Fruit fly (Drosophila melanogaster) whole organism, prepupa: ENCODE data around the gene CG32599.

Experiments used
- Blimp-1 ChIP-seq: fragments of 200-800 bp; sonication (Bioruptor generic); optimal IDR thresholded peaks from 3 replicates; lab custom pipeline; 2017; ENCODE audit warnings: missing biosample characterization, missing genetic modification characterization, mild to moderate bottlenecking, moderate library complexity, missing genetic modification reagents
- CG10631 ChIP-seq: fragments of 200-800 bp; sonication (Bioruptor generic); optimal IDR thresholded peaks from 2 replicates; lab custom pipeline; 2016; ENCODE audit warnings: missing biosample characterization, missing genetic modification characterization
- CG10669 ChIP-seq: fragments of 200-800 bp; sonication (Bioruptor generic); optimal IDR thresholded peaks from 3 replicates; lab custom pipeline; 2018; ENCODE audit warnings: missing biosample characterization, mild to moderate bottlenecking, missing genetic modification characterization, moderate library complexity
- CG11294 ChIP-seq: fragments of 200-800 bp; sonication (Bioruptor generic); IDR thresholded peaks from 2 replicates; pipeline ENCODE4 v1.3.6; 2022; ENCODE audit warnings: missing biosample characterization, missing genetic modification characterization
- CG11762 ChIP-seq: fragments of 200-800 bp; sonication (Bioruptor generic); optimal IDR thresholded peaks from 3 replicates; lab custom pipeline; 2016; ENCODE audit warnings: missing biosample characterization, missing genetic modification characterization; ENCODE audit not compliant: insufficient read depth
- CG11902 ChIP-seq: fragments of 200-800 bp; sonication (Bioruptor generic); optimal IDR thresholded peaks from 3 replicates; lab custom pipeline; 2016; ENCODE audit warnings: missing biosample characterization, missing genetic modification characterization
- CG16779 ChIP-seq: fragments of 200-800 bp; sonication (Bioruptor generic); optimal IDR thresholded peaks from 3 replicates; lab custom pipeline; 2017; ENCODE audit warnings: missing biosample characterization, mild to moderate bottlenecking, missing genetic modification characterization
- CG3032 ChIP-seq: fragments of 200-800 bp; optimal IDR thresholded peaks from 2 replicates; lab custom pipeline; 2019; ENCODE audit warnings: missing biosample characterization, mild to moderate bottlenecking, missing genetic modification characterization, moderate library complexity
- CG31627 ChIP-seq: fragments of 200-800 bp; sonication (Bioruptor generic); optimal IDR thresholded peaks from 3 replicates; lab custom pipeline; 2016; ENCODE audit warnings: missing biosample characterization, missing genetic modification characterization
- CG3919 ChIP-seq: fragments of 200-800 bp; sonication (Bioruptor generic); optimal IDR thresholded peaks from 3 replicates; lab custom pipeline; 2016; ENCODE audit warnings: missing biosample characterization, missing genetic modification characterization
- CG4318 ChIP-seq: fragments of 200-800 bp; sonication (Bioruptor generic); optimal IDR thresholded peaks from 3 replicates; lab custom pipeline; 2017; ENCODE audit warnings: missing biosample characterization, mild to moderate bottlenecking, missing genetic modification characterization
- CG6276 ChIP-seq: fragments of 200-800 bp; sonication (Bioruptor generic); optimal IDR thresholded peaks from 2 replicates; lab custom pipeline; 2017; ENCODE audit warnings: missing biosample characterization, mild to moderate bottlenecking, missing genetic modification characterization
- CG6792 ChIP-seq: fragments of 200-800 bp; sonication (Bioruptor generic); optimal IDR thresholded peaks from 3 replicates; lab custom pipeline; 2016; ENCODE audit warnings: missing biosample characterization, missing genetic modification characterization
- CG6854 ChIP-seq: fragments of 200-800 bp; sonication (Bioruptor generic); optimal IDR thresholded peaks from 2 replicates; lab custom pipeline; 2017; ENCODE audit warnings: missing biosample characterization, mild to moderate bottlenecking, missing genetic modification characterization
- CG8119 ChIP-seq: fragments of 200-800 bp; sonication (Bioruptor generic); IDR thresholded peaks from 3 replicates; pipeline ENCODE4 v1.3.6; 2022; ENCODE audit warnings: missing biosample characterization, missing genetic modification characterization
- CG8319 ChIP-seq: fragments of 200-800 bp; sonication (Bioruptor generic); optimal IDR thresholded peaks from 3 replicates; lab custom pipeline; 2016; ENCODE audit warnings: missing biosample characterization, missing genetic modification characterization
- CG9139 ChIP-seq: fragments of 200-800 bp; sonication (Bioruptor generic); optimal IDR thresholded peaks from 3 replicates; lab custom pipeline; 2017; ENCODE audit warnings: missing biosample characterization, mild to moderate bottlenecking, missing genetic modification characterization
- Eip75B ChIP-seq: fragments of 200-800 bp; sonication (Bioruptor generic); optimal IDR thresholded peaks from 3 replicates; lab custom pipeline; 2016; ENCODE audit warnings: missing biosample characterization, missing genetic modification characterization
- Ets96B ChIP-seq: fragments of 200-800 bp; optimal IDR thresholded peaks from 2 replicates; lab custom pipeline; 2019; ENCODE audit warnings: missing biosample characterization, mild to moderate bottlenecking, missing genetic modification characterization, moderate library complexity
- Gug ChIP-seq: fragments of 200-800 bp; sonication (Bioruptor generic); IDR thresholded peaks from 2 replicates; pipeline ENCODE4 v1.3.6; 2022; ENCODE audit warnings: missing biosample characterization, missing genetic modification characterization
- Hr38 ChIP-seq: sonication (Bioruptor generic); optimal IDR thresholded peaks from 2 replicates; lab custom pipeline; 2016; ENCODE audit warnings: missing biosample characterization, missing genetic modification characterization
- Hr39 ChIP-seq: fragments of 200-800 bp; sonication (Bioruptor generic); optimal IDR thresholded peaks from 2 replicates; lab custom pipeline; 2016; ENCODE audit warnings: missing biosample characterization, missing genetic modification characterization
- Hr4 ChIP-seq: fragments of 200-800 bp; sonication (Bioruptor generic); optimal IDR thresholded peaks from 3 replicates; lab custom pipeline; 2016; ENCODE audit warnings: missing biosample characterization, missing genetic modification characterization
- Met ChIP-seq: fragments of 200-800 bp; sonication (Bioruptor generic); optimal IDR thresholded peaks from 3 replicates; lab custom pipeline; 2016; ENCODE audit warnings: missing biosample characterization, missing genetic modification characterization
- OdsH ChIP-seq: fragments of 200-800 bp; sonication (Bioruptor generic); optimal IDR thresholded peaks from 3 replicates; lab custom pipeline; 2016; ENCODE audit warnings: missing biosample characterization, missing genetic modification characterization
- Sox102F ChIP-seq: fragments of 200-800 bp; sonication (Bioruptor generic); optimal IDR thresholded peaks from 2 replicates; lab custom pipeline; 2016; ENCODE audit warnings: missing biosample characterization, mild to moderate bottlenecking, missing genetic modification characterization
- Sox14 ChIP-seq: fragments of 200-800 bp; sonication (Bioruptor generic); optimal IDR thresholded peaks from 3 replicates; lab custom pipeline; 2016; ENCODE audit warnings: missing biosample characterization, missing genetic modification characterization
- Sox15 ChIP-seq: fragments of 200-800 bp; sonication (Bioruptor generic); optimal IDR thresholded peaks from 3 replicates; lab custom pipeline; 2016; ENCODE audit warnings: missing biosample characterization, missing genetic modification characterization
- achi ChIP-seq: fragments of 200-800 bp; sonication (Bioruptor generic); optimal IDR thresholded peaks from 3 replicates; lab custom pipeline; 2016; ENCODE audit warnings: missing biosample characterization, missing genetic modification characterization
- dac ChIP-seq: fragments of 200-800 bp; sonication (Bioruptor generic); optimal IDR thresholded peaks from 2 replicates; lab custom pipeline; 2017; ENCODE audit warnings: missing biosample characterization, mild to moderate bottlenecking, missing genetic modification characterization
- eg ChIP-seq: fragments of 200-800 bp; sonication (Bioruptor generic); IDR thresholded peaks from 3 replicates; pipeline ENCODE4 v1.3.6; 2022; ENCODE audit warnings: missing biosample characterization, missing genetic modification characterization
- esn ChIP-seq: fragments of 200-800 bp; sonication (Bioruptor generic); optimal IDR thresholded peaks from 2 replicates; lab custom pipeline; 2016; ENCODE audit warnings: missing biosample characterization, mild to moderate bottlenecking, missing genetic modification characterization, moderate library complexity
- fd59A ChIP-seq: fragments of 200-800 bp; sonication (Bioruptor generic); optimal IDR thresholded peaks from 2 replicates; lab custom pipeline; 2017; ENCODE audit warnings: missing biosample characterization, mild to moderate bottlenecking, missing genetic modification characterization, missing genetic modification reagents
- fkh ChIP-seq: fragments of 200-800 bp; sonication (Bioruptor generic); optimal IDR thresholded peaks from 3 replicates; lab custom pipeline; 2017; ENCODE audit warnings: missing biosample characterization, mild to moderate bottlenecking, missing genetic modification characterization, moderate library complexity
- lz ChIP-seq: fragments of 200-800 bp; sonication (Bioruptor generic); optimal IDR thresholded peaks from 3 replicates; lab custom pipeline; 2016; ENCODE audit warnings: missing biosample characterization, missing genetic modification characterization
- ss ChIP-seq, 2 experiments: fragments of 200-800 bp; sonication (Bioruptor generic); optimal IDR thresholded peaks; 2 replicates in 1 of 2; 3 replicates in 1 of 2; lab custom pipeline; 2017 to 2018; ENCODE audit warnings: mild to moderate bottlenecking in 2 of 2, missing biosample characterization in 2 of 2, missing genetic modification characterization in 2 of 2, moderate library complexity in 1 of 2
- svp ChIP-seq: fragments of 200-800 bp; sonication (Bioruptor generic); peaks from one replicate; lab custom pipeline; 2016; ENCODE audit warnings: missing biosample characterization, missing genetic modification characterization
- vri ChIP-seq: fragments of 200-800 bp; sonication (Bioruptor generic); optimal IDR thresholded peaks from 3 replicates; lab custom pipeline; 2016; ENCODE audit warnings: missing biosample characterization, mild to moderate bottlenecking, missing genetic modification characterization

CG32599 gene

DNA sequence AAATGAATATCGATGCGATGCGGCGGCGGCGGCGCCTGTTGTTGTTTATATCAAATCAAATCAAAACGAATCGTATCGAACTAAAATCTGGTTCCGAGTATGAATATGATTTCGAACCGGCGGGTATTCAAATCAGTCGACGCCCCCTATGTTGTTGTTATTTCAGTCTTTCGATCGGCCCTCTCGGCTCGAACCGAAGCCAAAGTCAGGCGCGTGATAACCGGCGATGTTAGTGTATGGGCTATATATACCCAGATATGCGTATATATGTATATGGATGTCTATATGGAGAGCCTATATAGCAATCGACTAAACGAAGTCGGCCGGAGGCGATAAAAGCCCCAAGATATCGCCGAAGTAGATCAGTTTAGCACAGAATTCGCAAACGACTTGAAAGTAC, 17.4 kb downstream of the CG32599 start, which contains the start of the genes CG46317 and Tat:
TSS of gene CG46317 (plus strand) at position 361 of the 400 bp plus-strand sequence.
TSS of gene Tat (plus strand) at position 361 of the 400 bp plus-strand sequence.
- TF ChIP-seq lz (GFP tag; lab: Kevin White, UChicago) (no peak), CG10669 (GFP tag; lab: Kevin White, UChicago) (no peak), Sox15 (no peak), svp (GFP tag; lab: Kevin White, UChicago) (no peak), CG11902 (GFP tag; lab: Kevin White, UChicago) (no peak), CG6792 (GFP tag; lab: Kevin White, UChicago) (no peak), CG9139 (GFP tag; lab: Kevin White, UChicago) (no peak), eg (no peak), ss (GFP tag; optimal IDR thresholded peaks at IDR 0.05; lab: Kevin White, UChicago) (no peak), CG6276 (GFP tag; lab: Kevin White, UChicago) (no peak), fkh (GFP tag; lab: Kevin White, UChicago) (no peak), OdsH (GFP tag; lab: Kevin White, UChicago) (no peak), CG16779 (tag; lab: Kevin White, UChicago) (no peak), Sox14 (no peak), achi (no peak), CG31627 (GFP tag; lab: Kevin White, UChicago) (no peak)

DNA sequence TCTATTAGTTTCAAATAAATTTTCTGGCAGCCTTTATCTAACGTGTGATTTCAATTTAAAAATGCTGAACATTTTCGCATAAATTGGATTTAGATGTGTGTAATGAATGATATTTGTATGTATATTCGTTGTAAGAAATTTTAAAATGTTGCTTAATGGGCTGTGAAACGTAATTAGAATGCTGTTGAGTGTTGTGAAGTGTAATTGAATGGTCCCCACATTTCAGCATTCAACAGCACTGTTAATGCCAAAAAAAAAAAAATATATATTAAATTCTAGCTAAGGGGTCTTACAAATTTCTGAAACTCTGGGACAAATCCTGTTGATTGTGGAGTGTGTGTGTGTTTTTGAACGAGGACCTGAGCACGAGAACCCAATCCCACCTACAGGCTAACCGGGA, 21.7 kb downstream of the CG32599 start:
- TF ChIP-seq fd59A (no peak), CG3032 (tag; lab: Kevin White, UChicago) (no peak), Ets96B (tag; lab: Kevin White, UChicago) (no peak), vri (no peak), Hr39 (GFP tag; lab: Kevin White, UChicago) (no peak), CG8319 (no peak), CG10631 (GFP tag; lab: Kevin White, UChicago) (no peak), CG11294 (GFP tag; lab: Robert Waterston, UW) (no peak), CG31627 (GFP tag; lab: Kevin White, UChicago) (no peak), Blimp-1 (GFP tag; lab: Kevin White, UChicago) (no peak), CG6854 (no peak), Met (no peak), Hr38 (no peak)

DNA sequence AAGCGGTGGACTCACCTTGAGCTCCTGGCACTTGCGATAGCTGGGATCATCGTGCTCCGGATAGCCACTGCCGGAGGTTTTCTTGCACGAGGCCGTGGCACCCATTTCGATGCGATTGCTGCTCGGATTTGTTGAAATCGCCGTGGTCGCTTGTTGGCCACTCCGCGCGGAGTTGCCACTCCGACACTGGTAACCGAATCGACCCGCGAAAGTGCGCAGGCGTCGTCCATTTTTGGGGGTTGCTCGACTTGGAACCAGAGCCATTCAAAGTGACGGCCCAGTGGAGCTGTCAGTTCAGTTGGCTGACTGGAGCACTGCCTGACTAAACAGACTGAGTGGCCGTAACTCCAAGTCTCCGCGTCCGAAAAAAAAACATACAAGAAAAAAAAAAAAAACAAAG, 22.6 kb downstream of the CG32599 start, which contains the start of the genes CG13404 and na:
TSS of gene CG13404 (minus strand) at position 176 of the 400 bp plus-strand sequence.
TSS of gene na (plus strand) at position 293 of the 400 bp plus-strand sequence.
- TF ChIP-seq Sox102F (GFP tag; lab: Kevin White, UChicago) = no peak
- TF ChIP-seq eg = 0 out of 3 replicates have a peak, but pooled peaks have one; percentile 26
- TF ChIP-seq, all 60 proteins: peak for 1

DNA sequence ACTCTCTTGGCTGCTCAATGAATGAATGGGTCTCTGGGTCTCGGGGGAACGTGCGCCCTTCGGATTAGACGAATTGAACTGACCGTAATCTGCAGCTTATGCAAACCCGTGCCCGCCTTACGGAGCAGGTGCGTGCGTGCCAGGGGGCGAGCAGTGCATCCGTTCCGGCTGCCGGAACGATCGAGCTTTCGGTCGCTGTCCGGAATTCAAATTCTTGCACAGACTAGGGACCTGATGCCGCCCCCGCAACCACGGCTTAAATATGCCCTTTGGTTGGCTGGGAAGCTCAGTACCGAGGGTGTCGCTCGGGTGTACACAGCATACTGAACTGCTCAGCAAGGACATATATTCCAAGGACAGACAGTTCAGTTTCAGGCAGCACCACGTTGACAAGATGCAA, 33.9 kb downstream of the CG32599 start, which contains the start of gene Muc12Ea:
TSS of gene Muc12Ea (plus strand) at position 301 of the 400 bp plus-strand sequence.
- TF ChIP-seq eg (no peak), dac (GFP tag; lab: Kevin White, UChicago) (no peak), CG8319 (no peak), Sox102F (GFP tag; lab: Kevin White, UChicago) (no peak), CG8119 (no peak), CG3919 (GFP tag; lab: Kevin White, UChicago) (no peak), CG11294 (GFP tag; lab: Robert Waterston, UW) (no peak), vri (no peak), CG4318 (GFP tag; lab: Kevin White, UChicago) (no peak), CG16779 (tag; lab: Kevin White, UChicago) (no peak), Eip75B (GFP tag; lab: Kevin White, UChicago) (no peak)

DNA sequence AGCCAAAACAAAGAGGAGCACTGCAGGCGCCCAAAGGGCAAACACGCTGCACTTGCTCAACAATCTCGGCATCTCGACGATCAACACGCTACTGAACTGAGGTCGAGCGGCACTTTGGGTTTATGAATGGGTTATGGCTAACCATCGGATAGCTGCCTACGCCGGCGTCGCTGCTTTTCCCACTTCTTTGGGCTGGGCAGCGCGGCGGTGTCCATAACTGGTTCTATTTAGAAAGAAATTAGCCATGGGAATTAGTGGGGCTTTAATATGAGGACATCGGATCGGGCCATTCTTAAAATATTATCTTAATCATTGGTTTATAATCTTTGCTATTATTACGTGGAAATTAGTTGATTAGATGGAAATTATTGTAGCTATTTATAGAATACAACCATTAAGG, 45.8 kb downstream of the CG32599 start, which contains the start of gene CG9400:
TSS of gene CG9400 (minus strand) at position 101 of the 400 bp plus-strand sequence.
- no peak for TF ChIP-seq CG11762 (GFP tag; lab: Kevin White, UChicago)
- no peak for TF ChIP-seq CG6854
- no peak for TF ChIP-seq Blimp-1 (GFP tag; lab: Kevin White, UChicago)
- no peak for TF ChIP-seq Hr4 (GFP tag; lab: Kevin White, UChicago)
- no peak for TF ChIP-seq CG16779 (tag; lab: Kevin White, UChicago)
- no peak for TF ChIP-seq Hr39 (GFP tag; lab: Kevin White, UChicago)
- no peak for TF ChIP-seq CG8319
- TF ChIP-seq CG10669 (GFP tag; lab: Kevin White, UChicago) = no peak
- TF ChIP-seq CG8119 = no peak
- TF ChIP-seq Sox15 = no peak
- no peak for TF ChIP-seq CG3032 (tag; lab: Kevin White, UChicago)
- no peak for TF ChIP-seq CG4318 (GFP tag; lab: Kevin White, UChicago)
- TF ChIP-seq Gug (GFP tag; lab: Robert Waterston, UW) = no peak
- no peak for TF ChIP-seq CG31627 (GFP tag; lab: Kevin White, UChicago)
- TF ChIP-seq CG10631 (GFP tag; lab: Kevin White, UChicago) = no peak
- TF ChIP-seq fd59A = no peak
- TF ChIP-seq CG11294 (GFP tag; lab: Robert Waterston, UW) = no peak
- no peak for TF ChIP-seq esn (GFP tag; lab: Kevin White, UChicago)
- TF ChIP-seq Met = no peak
